Fruit fly (Drosophila melanogaster) whole organism, embryonic: ENCODE data around the gene CG32388.
A peak's percentile ranks its signal among the peaks of the same experiment; 100 is the strongest.

Experiments used
- Bgb ChIP-seq: fragments of 200-800 bp; sonication (Bioruptor generic); IDR thresholded peaks from 2 replicates; pipeline ENCODE4 v1.3.6; 2022; ENCODE audit warnings: missing biosample characterization, missing genetic modification characterization; ENCODE audit not compliant: partially characterized antibody
- CG11504 ChIP-seq: fragments of 200-800 bp; sonication (Bioruptor generic); optimal IDR thresholded peaks from 3 replicates; lab custom pipeline; 2019; ENCODE audit warnings: missing biosample characterization, mild to moderate bottlenecking, missing genetic modification characterization, moderate library complexity
- CG11695 ChIP-seq: fragments of 200-800 bp; sonication (Bioruptor generic); IDR thresholded peaks from 3 replicates; pipeline ENCODE4 v1.3.6; 2022; ENCODE audit warnings: missing biosample characterization, missing genetic modification characterization
- CG12219 ChIP-seq: fragments of 200-800 bp; sonication (Bioruptor generic); optimal IDR thresholded peaks from 3 replicates; lab custom pipeline; 2018; ENCODE audit warnings: missing biosample characterization, mild to moderate bottlenecking, missing genetic modification characterization
- CG12942 ChIP-seq: fragments of 200-800 bp; sonication (Bioruptor generic); optimal IDR thresholded peaks from 3 replicates; lab custom pipeline; 2016; ENCODE audit warnings: missing biosample characterization, missing genetic modification characterization
- CG13123 ChIP-seq: fragments of 200-800 bp; sonication (Bioruptor generic); optimal IDR thresholded peaks from 2 replicates; lab custom pipeline; 2016; ENCODE audit warnings: missing biosample characterization, missing genetic modification characterization
- CG13775 ChIP-seq: fragments of 200-800 bp; sonication (Bioruptor generic); optimal IDR thresholded peaks from 3 replicates; lab custom pipeline; 2017; ENCODE audit warnings: missing biosample characterization, mild to moderate bottlenecking, missing genetic modification characterization
- CG13894 ChIP-seq: fragments of 200-800 bp; sonication (Bioruptor generic); optimal IDR thresholded peaks from 3 replicates; lab custom pipeline; 2018; ENCODE audit warnings: missing biosample characterization, mild to moderate bottlenecking, missing genetic modification characterization, moderate library complexity
- CG14014 ChIP-seq: fragments of 200-800 bp; sonication (Bioruptor generic); IDR thresholded peaks from 2 replicates; pipeline ENCODE4 v1.3.6; 2022; ENCODE audit warnings: missing biosample characterization, missing genetic modification characterization
- CG14441 ChIP-seq: fragments of 200-800 bp; sonication (Bioruptor generic); IDR thresholded peaks from 2 replicates; pipeline ENCODE4 v1.3.6; 2022; ENCODE audit warnings: missing biosample characterization, missing genetic modification characterization
- CG15269 ChIP-seq: fragments of 200-800 bp; sonication (Bioruptor generic); optimal IDR thresholded peaks from 2 replicates; lab custom pipeline; 2018; ENCODE audit warnings: missing biosample characterization, mild to moderate bottlenecking, missing genetic modification characterization, moderate library complexity
- CG1602 ChIP-seq: fragments of 200-800 bp; sonication (Bioruptor generic); optimal IDR thresholded peaks from 3 replicates; lab custom pipeline; 2016; ENCODE audit warnings: missing biosample characterization, missing genetic modification characterization
- CG17361 ChIP-seq: fragments of 200-800 bp; sonication (Bioruptor generic); IDR thresholded peaks from 3 replicates; pipeline ENCODE4 v1.3.6; 2022; ENCODE audit warnings: missing biosample characterization, missing genetic modification characterization
- CG17912 ChIP-seq: fragments of 200-800 bp; sonication (Bioruptor generic); optimal IDR thresholded peaks from 2 replicates; lab custom pipeline; 2018; ENCODE audit warnings: missing biosample characterization, mild to moderate bottlenecking, missing genetic modification characterization
- CG18619 ChIP-seq: fragments of 200-800 bp; sonication (Bioruptor generic); optimal IDR thresholded peaks from 3 replicates; lab custom pipeline; 2017; ENCODE audit warnings: missing biosample characterization, mild to moderate bottlenecking, missing genetic modification characterization
- CG2678 ChIP-seq: fragments of 200-800 bp; sonication (Bioruptor generic); optimal IDR thresholded peaks from 3 replicates; lab custom pipeline; 2019; ENCODE audit warnings: missing biosample characterization, mild to moderate bottlenecking, missing genetic modification characterization, moderate library complexity
- CG2712 ChIP-seq: fragments of 200-800 bp; optimal IDR thresholded peaks from 3 replicates; lab custom pipeline; 2019; ENCODE audit warnings: missing biosample characterization, mild to moderate bottlenecking, missing genetic modification characterization, moderate library complexity
- CG30020 ChIP-seq: fragments of 200-800 bp; optimal IDR thresholded peaks from 2 replicates; lab custom pipeline; 2019; ENCODE audit warnings: missing biosample characterization, mild to moderate bottlenecking, missing genetic modification characterization, moderate library complexity
- CG31441 ChIP-seq: fragments of 200-800 bp; sonication (Bioruptor generic); IDR thresholded peaks from 2 replicates; pipeline ENCODE4 v1.3.6; 2022; ENCODE audit warnings: missing biosample characterization, missing genetic modification characterization
- CG3407 ChIP-seq: fragments of 200-800 bp; sonication (Bioruptor generic); optimal IDR thresholded peaks from 2 replicates; lab custom pipeline; 2018; ENCODE audit warnings: missing biosample characterization, mild to moderate bottlenecking, missing genetic modification characterization
- CG4820 ChIP-seq: fragments of 200-800 bp; sonication (Bioruptor generic); optimal IDR thresholded peaks from 3 replicates; lab custom pipeline; 2016; ENCODE audit warnings: missing biosample characterization, missing genetic modification characterization
- CG5180 ChIP-seq: fragments of 200-800 bp; sonication (Bioruptor generic); optimal IDR thresholded peaks from 3 replicates; lab custom pipeline; 2017; ENCODE audit warnings: missing biosample characterization, missing genetic modification characterization, mild to moderate bottlenecking, moderate library complexity, missing genetic modification reagents
- CG6689 ChIP-seq: fragments of 200-800 bp; sonication (Bioruptor generic); IDR thresholded peaks from 2 replicates; pipeline ENCODE4 v1.3.6; 2022; ENCODE audit warnings: missing biosample characterization, missing genetic modification characterization
- CG7963 ChIP-seq: fragments of 200-800 bp; sonication (Bioruptor generic); IDR thresholded peaks from 3 replicates; pipeline ENCODE4 v1.3.6; 2022; ENCODE audit warnings: missing biosample characterization, missing genetic modification characterization; ENCODE audit not compliant: partially characterized antibody
- CG9727 ChIP-seq: fragments of 200-800 bp; sonication (Bioruptor generic); optimal IDR thresholded peaks from 3 replicates; lab custom pipeline; 2017; ENCODE audit warnings: missing biosample characterization, mild to moderate bottlenecking, missing genetic modification characterization
- Drgx ChIP-seq: fragments of 200-800 bp; sonication (Bioruptor generic); IDR thresholded peaks from 2 replicates; pipeline ENCODE4 v1.3.6; 2022; ENCODE audit warnings: missing biosample characterization, missing genetic modification characterization
- Ets97D ChIP-seq: fragments of 200-800 bp; sonication (Bioruptor generic); optimal IDR thresholded peaks from 3 replicates; lab custom pipeline; 2016; ENCODE audit warnings: missing biosample characterization, missing genetic modification characterization
- Hr51 ChIP-seq, 2 experiments: fragments of 200-800 bp; sonication (Bioruptor generic); optimal IDR thresholded peaks; 2 replicates in 1 of 2; 3 replicates in 1 of 2; lab custom pipeline; 2016 to 2018; ENCODE audit warnings: missing biosample characterization in 2 of 2, missing genetic modification characterization in 2 of 2, mild to moderate bottlenecking in 1 of 2, moderate library complexity in 1 of 2
- Med ChIP-seq: fragments of 200-800 bp; sonication (Bioruptor generic); peaks from one replicate; lab custom pipeline; 2016; ENCODE audit warnings: missing biosample characterization, missing genetic modification characterization, mild to moderate bottlenecking, inconsistent platforms, moderate library complexity
- Rfx ChIP-seq: fragments of 200-800 bp; sonication (Bioruptor generic); IDR thresholded peaks from 2 replicates; pipeline ENCODE4 v1.3.6; 2022; ENCODE audit warnings: missing biosample characterization, missing genetic modification characterization
- Rx ChIP-seq: fragments of 200-800 bp; sonication (Bioruptor generic); IDR thresholded peaks from 2 replicates; pipeline ENCODE4 v1.3.6; 2022; ENCODE audit warnings: missing biosample characterization, missing genetic modification characterization
- Sox102F ChIP-seq: fragments of 200-800 bp; sonication (Bioruptor generic); optimal IDR thresholded peaks from 2 replicates; lab custom pipeline; 2018; ENCODE audit warnings: missing biosample characterization, mild to moderate bottlenecking, missing genetic modification characterization, moderate library complexity
- caup ChIP-seq: fragments of 200-800 bp; sonication (Bioruptor generic); optimal IDR thresholded peaks from 3 replicates; lab custom pipeline; 2017; ENCODE audit warnings: missing biosample characterization, mild to moderate bottlenecking, missing genetic modification characterization, moderate library complexity; ENCODE audit not compliant: severe bottlenecking
- dati ChIP-seq: fragments of 200-800 bp; sonication (Bioruptor generic); IDR thresholded peaks from 2 replicates; pipeline ENCODE4 v1.3.6; 2022; ENCODE audit warnings: missing biosample characterization, missing genetic modification characterization
- dmrt99B ChIP-seq: fragments of 200-800 bp; sonication (Bioruptor generic); optimal IDR thresholded peaks from 2 replicates; lab custom pipeline; 2018; ENCODE audit warnings: missing biosample characterization, mild to moderate bottlenecking, missing genetic modification characterization, moderate library complexity
- dysf ChIP-seq: fragments of 200-800 bp; sonication (Bioruptor generic); IDR thresholded peaks from 3 replicates; pipeline ENCODE4 v1.3.6; 2022; ENCODE audit warnings: missing biosample characterization, missing genetic modification characterization
- exex ChIP-seq: fragments of 200-800 bp; sonication (Bioruptor generic); optimal IDR thresholded peaks from 4 replicates; lab custom pipeline; 2018; ENCODE audit warnings: missing biosample characterization, mild to moderate bottlenecking, missing genetic modification characterization, moderate library complexity
- gcm2 ChIP-seq: fragments of 200-800 bp; sonication (Bioruptor generic); optimal IDR thresholded peaks from 2 replicates; lab custom pipeline; 2016; ENCODE audit warnings: missing biosample characterization, missing genetic modification characterization
- gem ChIP-seq: fragments of 200-800 bp; sonication (Bioruptor generic); optimal IDR thresholded peaks from 2 replicates; lab custom pipeline; 2019; ENCODE audit warnings: missing biosample characterization, mild to moderate bottlenecking, missing genetic modification characterization, moderate library complexity
- lmd ChIP-seq: fragments of 200-800 bp; sonication (Bioruptor generic); IDR thresholded peaks from 2 replicates; pipeline ENCODE4 v1.3.6; 2022; ENCODE audit warnings: missing biosample characterization, missing genetic modification characterization
- nau ChIP-seq: fragments of 200-800 bp; sonication (Bioruptor generic); optimal IDR thresholded peaks from 3 replicates; lab custom pipeline; 2017; ENCODE audit warnings: missing biosample characterization, mild to moderate bottlenecking, missing genetic modification characterization, missing genetic modification reagents
- run ChIP-seq: fragments of 200-800 bp; sonication (Bioruptor generic); optimal IDR thresholded peaks from 3 replicates; lab custom pipeline; 2018; ENCODE audit warnings: missing biosample characterization, mild to moderate bottlenecking, missing genetic modification characterization
- slbo ChIP-seq: fragments of 200-800 bp; sonication (Bioruptor generic); IDR thresholded peaks from 2 replicates; pipeline ENCODE4 v1.3.6; 2022; ENCODE audit warnings: missing biosample characterization, missing genetic modification characterization
- tap ChIP-seq: fragments of 200-800 bp; optimal IDR thresholded peaks from 3 replicates; lab custom pipeline; 2019; ENCODE audit warnings: missing biosample characterization, mild to moderate bottlenecking, missing genetic modification characterization, moderate library complexity
- tll ChIP-seq, 2 experiments: fragments of 200-800 bp in 1 of 2; fragments of >200 bp in 1 of 2; sonication (Bioruptor generic) in 1 of 2; optimal IDR thresholded peaks; 2 replicates each; lab custom pipeline; 2017 to 2019; ENCODE audit warnings: missing biosample characterization in 2 of 2, missing genetic modification characterization in 2 of 2, mild to moderate bottlenecking in 1 of 2, moderate library complexity in 1 of 2
- unpg ChIP-seq: fragments of 200-800 bp; sonication (Bioruptor generic); optimal IDR thresholded peaks from 3 replicates; lab custom pipeline; 2018; ENCODE audit warnings: missing biosample characterization, mild to moderate bottlenecking, missing genetic modification characterization, moderate library complexity

Gene CG32388

dm6 chr3L:7003132-7003531 lies 18.7 kb upstream of the CG32388 start:
- TF ChIP-seq Drgx (GFP tag; lab: Robert Waterston, UW) (peak; percentile 24; the same call in 1 of the 2 replicates), Hr51 (GFP tag; optimal IDR thresholded peaks at IDR 0.05; lab: Kevin White, UChicago) (peak in 1 of 2 experiments; percentile 39), slbo (GFP tag; lab: Robert Waterston, UW) (peak; percentile 23; the same call in 1 of the 2 replicates), CG15269 (tag; lab: Kevin White, UChicago) (peak; percentile 37), Med (peak; percentile 19), dmrt99B (tag; lab: Kevin White, UChicago) (peak; percentile 26), gem (tag; lab: Kevin White, UChicago) (peak; percentile 17), Rfx (GFP tag; lab: Robert Waterston, UW) (peak; percentile 36; the same call in 1 of the 2 replicates), CG2678 (peak; percentile 3), CG7963 (GFP tag; lab: Robert Waterston, UW) (no peak), exex (tag; lab: Kevin White, UChicago) (no peak), CG11504 (peak; percentile 21), dysf (GFP tag; lab: Robert Waterston, UW) (peak; percentile 55; the same call in 2 of the 3 replicates), CG13775 (GFP tag; lab: Kevin White, UChicago) (no peak), Sox102F (GFP tag; lab: Kevin White, UChicago) (peak; percentile 22)
- TF ChIP-seq, all 482 proteins: peak for 12

- TF ChIP-seq tll (GFP tag; optimal IDR thresholded peaks at IDR 0.05; lab: Kevin White, UChicago) (no peak), CG14441 (GFP tag; lab: Robert Waterston, UW) (no peak), CG18619 (GFP tag; lab: Kevin White, UChicago) (no peak)
Observed at dm6 chr3L:7002355-7002754, 18.0 kb upstream of the CG32388 start.

dm6 chr3L:7001855-7002254 lies 17.5 kb upstream of the CG32388 start:
- TF ChIP-seq gcm2 (GFP tag; lab: Kevin White, UChicago): no peak
- peak; percentile 32 for TF ChIP-seq CG2712 (tag; lab: Kevin White, UChicago)
- peak; percentile 51 for TF ChIP-seq gem (tag; lab: Kevin White, UChicago)
- no peak for TF ChIP-seq Bgb (GFP tag; lab: Robert Waterston, UW)
- TF ChIP-seq CG17912 (GFP tag; lab: Kevin White, UChicago): no peak
- TF ChIP-seq dati (GFP tag; lab: Robert Waterston, UW): no peak
- no peak for TF ChIP-seq CG12942 (GFP tag; lab: Kevin White, UChicago)
- no peak for TF ChIP-seq CG4820
- no peak for TF ChIP-seq CG13894 (tag; lab: Kevin White, UChicago)
- TF ChIP-seq CG17361 (GFP tag; lab: Robert Waterston, UW): peak; percentile 45; the same call in 2 of the 3 replicates
- no peak for TF ChIP-seq CG3407 (GFP tag; lab: Kevin White, UChicago)
- TF ChIP-seq CG1602 (GFP tag; lab: Kevin White, UChicago): no peak
- TF ChIP-seq CG12219: no peak
- no peak for TF ChIP-seq nau (GFP tag; lab: Kevin White, UChicago)
- TF ChIP-seq Ets97D (GFP tag; lab: Kevin White, UChicago): no peak
- peak; percentile 47; the same call in 1 of the 2 replicates for TF ChIP-seq CG31441 (GFP tag; lab: Robert Waterston, UW)
- no peak for TF ChIP-seq caup (GFP tag; lab: Kevin White, UChicago)
- peak; percentile 31 for TF ChIP-seq lmd (GFP tag; lab: Robert Waterston, UW)
- TF ChIP-seq unpg (GFP tag; lab: Kevin White, UChicago): peak; percentile 15
- peak; percentile 41; the same call in 1 of the 3 replicates for TF ChIP-seq dysf (GFP tag; lab: Robert Waterston, UW)
- no peak for TF ChIP-seq tap (tag; lab: Kevin White, UChicago)
- no peak for TF ChIP-seq CG14014
- TF ChIP-seq Rx (GFP tag; lab: Robert Waterston, UW): 0 out of 2 replicates have a peak, but pooled peaks have one; percentile 9
- no peak for TF ChIP-seq CG13123 (GFP tag; lab: Kevin White, UChicago)
- TF ChIP-seq CG6689 (GFP tag; lab: Robert Waterston, UW): peak; percentile 51; the same call in 1 of the 2 replicates
- TF ChIP-seq run: no peak
- peak; percentile 31; the same call in 1 of the 2 replicates for TF ChIP-seq Drgx (GFP tag; lab: Robert Waterston, UW)
- TF ChIP-seq CG9727 (GFP tag; lab: Kevin White, UChicago): no peak
- no peak for TF ChIP-seq CG5180 (GFP tag; lab: Kevin White, UChicago)
- 0 out of 3 replicates have a peak, but pooled peaks have one; percentile 17 for TF ChIP-seq CG11695 (GFP tag; lab: Robert Waterston, UW)
- no peak for TF ChIP-seq CG30020 (tag; lab: Kevin White, UChicago)
